Worm (Caenorhabditis elegans) whole organism, L1 larva: Measurements from ENCODE around the gene dmd-5.

ENCODE experiments used
- C04F5.9 ChIP-seq: sonication (generic microtip); optimal IDR thresholded peaks from 2 replicates; lab custom pipeline; 2016; ENCODE audit warnings: missing genetic modification characterization, missing compliant biosample characterization
- C16A3.4 ChIP-seq: fragments of 150-350 bp; optimal IDR thresholded peaks from 2 replicates; lab custom pipeline; 2014; ENCODE audit warnings: missing biosample characterization, missing genetic modification characterization
- C34B4.2 ChIP-seq: sonication (generic microtip); optimal IDR thresholded peaks from 2 replicates; lab custom pipeline; 2017; ENCODE audit warnings: mild to moderate bottlenecking, missing genetic modification characterization, missing compliant biosample characterization
- F16B12.6 ChIP-seq: fragments of 150-350 bp; optimal IDR thresholded peaks from 2 replicates; lab custom pipeline; 2014; ENCODE audit warnings: missing biosample characterization, missing genetic modification characterization
- aha-1 ChIP-seq: fragments of 150-350 bp; optimal IDR thresholded peaks from 2 replicates; lab custom pipeline; 2014; ENCODE audit warnings: missing biosample characterization, missing genetic modification characterization
- aly-2 ChIP-seq: fragments of 150-350 bp; optimal IDR thresholded peaks from 2 replicates; lab custom pipeline; 2014; ENCODE audit warnings: missing biosample characterization, missing genetic modification characterization
- ceh-63 ChIP-seq: fragments of 200-800 bp; sonication (Bioruptor generic); optimal IDR thresholded peaks from 2 replicates; lab custom pipeline; 2018; ENCODE audit warnings: mild to moderate bottlenecking, missing genetic modification characterization, missing compliant biosample characterization
- ceh-8 ChIP-seq: fragments of 200-800 bp; sonication (Bioruptor generic); optimal IDR thresholded peaks from 2 replicates; lab custom pipeline; 2018; ENCODE audit warnings: mild to moderate bottlenecking, missing genetic modification characterization, moderate library complexity, missing compliant biosample characterization
- ceh-82 ChIP-seq, 3 experiments: fragments of 150-350 bp in 1 of 3; sonication (generic microtip) in 2 of 3; optimal IDR thresholded peaks; 2 replicates each; lab custom pipeline; 2014 to 2017; ENCODE audit warnings: missing biosample characterization in 3 of 3, missing genetic modification characterization in 3 of 3
- ceh-88 ChIP-seq: fragments of 200-800 bp; sonication (Bioruptor generic); IDR thresholded peaks from 2 replicates; pipeline ENCODE4 v1.3.6; 2022; ENCODE audit warnings: missing genetic modification characterization, missing compliant biosample characterization
- ceh-90 ChIP-seq: sonication (generic microtip); optimal IDR thresholded peaks from 2 replicates; lab custom pipeline; 2016; ENCODE audit warnings: missing genetic modification characterization, missing compliant biosample characterization
- dsc-1 ChIP-seq: sonication (generic microtip); optimal IDR thresholded peaks from 2 replicates; lab custom pipeline; 2016; ENCODE audit warnings: mild to moderate bottlenecking, missing genetic modification characterization, missing compliant biosample characterization
- efl-1 ChIP-seq, 4 experiments: fragments of 150-350 bp; optimal IDR thresholded peaks in 3 of 4; peaks in 1 of 4; 1 replicate in 1 of 4; 2 replicates in 3 of 4; lab custom pipeline; 2014; ENCODE audit warnings: missing biosample characterization in 2 of 4, missing genetic modification characterization in 2 of 4, missing genetic modification reagents in 2 of 4
- efl-3 ChIP-seq: fragments of 200-800 bp; sonication (Bioruptor generic); optimal IDR thresholded peaks from 2 replicates; lab custom pipeline; 2018; ENCODE audit warnings: mild to moderate bottlenecking, missing genetic modification characterization, missing compliant biosample characterization
- egl-27 ChIP-seq, 2 experiments: fragments of 150-350 bp in 1 of 2; sonication (generic microtip); optimal IDR thresholded peaks; 3 replicates each; lab custom pipeline; 2017 to 2018; ENCODE audit warnings: missing biosample characterization in 2 of 2, missing genetic modification characterization in 2 of 2, missing genetic modification reagents in 2 of 2
- elt-2 ChIP-seq: sonication (generic microtip); optimal IDR thresholded peaks from 2 replicates; lab custom pipeline; 2016; ENCODE audit warnings: missing genetic modification characterization, mild to moderate bottlenecking, inconsistent platforms, missing compliant biosample characterization, missing genetic modification reagents
- elt-3 ChIP-seq, 6 experiments: fragments of 150-350 bp in 1 of 6; sonication (generic microtip); optimal IDR thresholded peaks; 2 replicates each; lab custom pipeline; 2017 to 2018; ENCODE audit warnings: missing biosample characterization in 6 of 6, missing genetic modification characterization in 6 of 6, inconsistent platforms in 1 of 6
- ets-5 ChIP-seq: fragments of 200-800 bp; sonication (Bioruptor generic); IDR thresholded peaks from 2 replicates; pipeline ENCODE4 v1.3.6; 2022; ENCODE audit warnings: missing genetic modification characterization, missing compliant biosample characterization
- fkh-10 ChIP-seq: sonication (generic microtip); optimal IDR thresholded peaks from 2 replicates; lab custom pipeline; 2017; ENCODE audit warnings: missing biosample characterization, missing genetic modification reagents, missing genetic modification characterization
- fkh-8 ChIP-seq: sonication (generic microtip); optimal IDR thresholded peaks from 2 replicates; lab custom pipeline; 2016; ENCODE audit warnings: mild to moderate bottlenecking, missing genetic modification characterization, missing compliant biosample characterization
- grh-1 ChIP-seq: fragments of 200-800 bp; sonication (Bioruptor generic); IDR thresholded peaks from 2 replicates; pipeline ENCODE4 v1.3.6; 2022; ENCODE audit warnings: missing genetic modification reagents, missing genetic modification characterization, missing compliant biosample characterization
- hlh-4 ChIP-seq: sonication (generic microtip); optimal IDR thresholded peaks from 2 replicates; lab custom pipeline; 2016; ENCODE audit warnings: mild to moderate bottlenecking, missing genetic modification characterization, missing compliant biosample characterization
- isw-1 ChIP-seq: fragments of 200-800 bp; sonication (Bioruptor generic); IDR thresholded peaks from 2 replicates; pipeline ENCODE4 v1.3.6; 2022; ENCODE audit warnings: missing genetic modification characterization, missing compliant biosample characterization
- lin-13 ChIP-seq: fragments of 150-350 bp; optimal IDR thresholded peaks from 2 replicates; lab custom pipeline; 2014; ENCODE audit warnings: missing biosample characterization, missing genetic modification reagents, missing genetic modification characterization
- lin-14 ChIP-seq: fragments of 200-800 bp; sonication (Bioruptor generic); optimal IDR thresholded peaks from 2 replicates; lab custom pipeline; 2018; ENCODE audit warnings: mild to moderate bottlenecking, missing genetic modification characterization, moderate library complexity, missing compliant biosample characterization
- lsy-2 ChIP-seq, 2 experiments: fragments of 150-350 bp; optimal IDR thresholded peaks; 2 replicates each; lab custom pipeline; 2014; ENCODE audit warnings: missing biosample characterization in 2 of 2, missing genetic modification characterization in 2 of 2
- mdl-1 ChIP-seq, 2 experiments: fragments of 150-350 bp; optimal IDR thresholded peaks; 2 replicates each; lab custom pipeline; 2014 to 2017; ENCODE audit warnings: missing biosample characterization in 2 of 2, missing genetic modification characterization in 2 of 2, inconsistent platforms in 1 of 2
- mef-2 ChIP-seq: fragments of 150-350 bp; optimal IDR thresholded peaks from 2 replicates; lab custom pipeline; 2014; ENCODE audit warnings: missing biosample characterization, missing genetic modification characterization
- mep-1 ChIP-seq: fragments of 150-350 bp; optimal IDR thresholded peaks from 2 replicates; lab custom pipeline; 2014; ENCODE audit warnings: missing biosample characterization, missing genetic modification characterization
- nhr-11 ChIP-seq: fragments of 150-350 bp; optimal IDR thresholded peaks from 2 replicates; lab custom pipeline; 2014; ENCODE audit warnings: missing biosample characterization, missing genetic modification characterization
- nhr-19 ChIP-seq: fragments of 200-800 bp; sonication (Bioruptor generic); conservative IDR thresholded peaks from 2 replicates; pipeline ENCODE4 v1.3.6; 2022; ENCODE audit warnings: missing genetic modification characterization, missing compliant biosample characterization
- nhr-20 ChIP-seq: sonication (generic microtip); optimal IDR thresholded peaks from 2 replicates; lab custom pipeline; 2016; ENCODE audit warnings: mild to moderate bottlenecking, missing genetic modification characterization, missing compliant biosample characterization
- nhr-237 ChIP-seq: fragments of 150-350 bp; optimal IDR thresholded peaks from 2 replicates; lab custom pipeline; 2014; ENCODE audit warnings: missing biosample characterization, missing genetic modification characterization
- nhr-47 ChIP-seq: sonication (generic microtip); optimal IDR thresholded peaks from 2 replicates; lab custom pipeline; 2016; ENCODE audit warnings: mild to moderate bottlenecking, missing genetic modification characterization, moderate library complexity, missing compliant biosample characterization
- nhr-71 ChIP-seq: sonication (generic microtip); optimal IDR thresholded peaks from 2 replicates; lab custom pipeline; 2016; ENCODE audit warnings: mild to moderate bottlenecking, missing genetic modification characterization, moderate library complexity, missing compliant biosample characterization
- nhr-77 ChIP-seq: fragments of 150-350 bp; optimal IDR thresholded peaks from 2 replicates; lab custom pipeline; 2014; ENCODE audit warnings: missing biosample characterization, missing genetic modification characterization
- nhr-85 ChIP-seq: sonication (generic microtip); peaks from one replicate; lab custom pipeline; 2016; ENCODE audit warnings: missing genetic modification characterization, inconsistent platforms, missing compliant biosample characterization
- nhr-90 ChIP-seq: sonication (generic microtip); optimal IDR thresholded peaks from 2 replicates; lab custom pipeline; 2016; ENCODE audit warnings: mild to moderate bottlenecking, missing genetic modification characterization, missing compliant biosample characterization; ENCODE audit not compliant: poor library complexity
- pax-3 ChIP-seq: fragments of 200-800 bp; sonication (Bioruptor generic); optimal IDR thresholded peaks from 2 replicates; lab custom pipeline; 2018; ENCODE audit warnings: mild to moderate bottlenecking, missing genetic modification characterization, moderate library complexity, missing compliant biosample characterization
- rnt-1 ChIP-seq: sonication (generic microtip); optimal IDR thresholded peaks from 2 replicates; lab custom pipeline; 2016; ENCODE audit warnings: mild to moderate bottlenecking, missing genetic modification characterization, moderate library complexity, missing compliant biosample characterization
- skn-1 ChIP-seq: fragments of 150-350 bp; optimal IDR thresholded peaks from 2 replicates; lab custom pipeline; 2014; ENCODE audit warnings: missing biosample characterization, missing genetic modification characterization
- snpc-4 ChIP-seq: fragments of 150-350 bp; optimal IDR thresholded peaks from 2 replicates; lab custom pipeline; 2014; ENCODE audit warnings: missing biosample characterization, missing genetic modification characterization
- snu-23 ChIP-seq: sonication (generic microtip); optimal IDR thresholded peaks from 2 replicates; lab custom pipeline; 2016; ENCODE audit warnings: missing genetic modification characterization, missing compliant biosample characterization
- swsn-7 ChIP-seq: sonication (generic microtip); optimal IDR thresholded peaks from 2 replicates; lab custom pipeline; 2016; ENCODE audit warnings: missing genetic modification characterization, missing compliant biosample characterization
- tlp-1 ChIP-seq: fragments of 150-350 bp; optimal IDR thresholded peaks from 2 replicates; lab custom pipeline; 2014; ENCODE audit warnings: missing biosample characterization, missing genetic modification characterization
- unc-98 ChIP-seq: fragments of 200-800 bp; sonication (Bioruptor generic); IDR thresholded peaks from 2 replicates; pipeline ENCODE4 v1.3.6; 2022; ENCODE audit warnings: missing genetic modification characterization, missing compliant biosample characterization
- vab-15 ChIP-seq: sonication (generic microtip); optimal IDR thresholded peaks from 2 replicates; lab custom pipeline; 2017; ENCODE audit warnings: missing genotype, mild to moderate bottlenecking, missing genetic modification characterization, missing compliant biosample characterization
- xbp-1 ChIP-seq: sonication (generic microtip); optimal IDR thresholded peaks from 2 replicates; lab custom pipeline; 2016; ENCODE audit warnings: missing genetic modification characterization, missing compliant biosample characterization
- zag-1 ChIP-seq: fragments of 150-350 bp; optimal IDR thresholded peaks from 2 replicates; lab custom pipeline; 2014; ENCODE audit warnings: missing biosample characterization, missing genetic modification characterization

Gene dmd-5

DNA sequence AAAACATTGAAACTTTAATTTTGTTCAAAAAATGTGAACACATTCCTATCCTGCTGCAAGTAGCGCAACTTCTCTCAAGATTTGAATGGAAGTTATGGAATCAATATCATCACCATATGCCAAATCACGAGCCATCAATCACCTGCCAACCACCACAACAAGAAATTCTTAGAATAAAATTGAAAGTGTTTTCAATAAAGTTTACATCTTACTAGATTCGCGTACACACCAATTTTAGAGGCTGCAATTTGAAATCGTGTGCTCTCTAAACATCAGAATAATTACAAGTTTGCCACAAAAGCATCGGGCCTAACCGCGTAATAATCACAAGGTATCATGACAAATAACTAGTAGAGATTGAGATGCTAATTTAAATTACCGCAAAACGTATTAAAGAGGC is 859 bp upstream of the dmd-5 start:
- TF ChIP-seq pax-3 (tag; lab: Kevin White, UChicago) = peak; percentile 62
- TF ChIP-seq nhr-71 = peak; percentile 21
- TF ChIP-seq fkh-8 (tag; lab: Kevin White, UChicago) = peak; percentile 53
- no peak for TF ChIP-seq mef-2 (tag; lab: Kevin White, UChicago)

DNA sequence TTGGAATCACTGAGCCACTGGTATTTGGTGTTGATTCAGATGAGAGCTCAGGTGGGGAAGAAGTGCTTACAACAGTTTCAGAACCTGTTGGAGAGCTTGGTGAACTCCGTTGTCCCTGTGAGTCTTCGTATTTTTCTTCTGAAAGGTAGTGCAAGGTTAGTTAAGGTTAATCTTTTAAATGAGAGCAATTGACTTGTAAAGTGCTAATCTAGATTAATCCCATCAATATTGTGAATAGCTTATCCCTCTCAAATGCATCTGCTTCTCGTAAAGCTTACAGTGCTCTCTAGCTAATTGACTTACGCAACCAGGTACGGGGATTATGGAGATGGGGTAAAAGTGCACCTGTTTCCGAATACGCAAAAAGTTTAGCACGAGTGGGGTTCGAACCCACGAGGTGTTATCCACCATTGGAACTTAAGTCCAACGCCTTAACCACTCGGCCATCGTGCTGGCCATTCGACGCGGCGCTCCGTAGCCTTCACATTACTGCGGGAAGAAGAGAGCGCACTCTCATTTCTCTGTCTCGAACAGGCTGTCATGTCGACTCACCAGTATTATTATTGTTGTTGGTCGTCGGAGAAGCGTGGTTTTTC is 1.4 kb downstream of the dmd-5 start:
- TF ChIP-seq nhr-77 = peak; percentile 19
- no peak for TF ChIP-seq zag-1 (tag; lab: Kevin White, UChicago)
- peak; percentile 59 for TF ChIP-seq nhr-19
- peak; percentile 28 for TF ChIP-seq lin-13 (GFP tag; lab: Kevin White, UChicago)
- peak in 1 of 2 experiments; percentile 50 for TF ChIP-seq mdl-1 (tag; optimal IDR thresholded peaks at IDR 0.05; lab: Kevin White, UChicago)
- TF ChIP-seq nhr-20 (tag; lab: Kevin White, UChicago) = peak; percentile 63
- TF ChIP-seq lsy-2 (tag; optimal IDR thresholded peaks at IDR 0.05; lab: Kevin White, UChicago) = peak; percentile 19 to 53
- peak; percentile 73 for TF ChIP-seq snu-23 (GFP tag; lab: Kevin White, UChicago)
- TF ChIP-seq mep-1 (tag; lab: Kevin White, UChicago) = peak; percentile 9
- 0 out of 2 replicates have a peak, but pooled peaks have one; percentile 3 for TF ChIP-seq isw-1 (GFP tag; lab: Robert Waterston, UW)
- peak; percentile 57 for TF ChIP-seq nhr-85 (tag; lab: Kevin White, UChicago)
- TF ChIP-seq elt-3 (tag; optimal IDR thresholded peaks at IDR 0.05; lab: Kevin White, UChicago) = peak in 1 of 6 experiments; percentile 13
- no peak for TF ChIP-seq fkh-10 (GFP tag; lab: Kevin White, UChicago)
- peak; percentile 50 for TF ChIP-seq nhr-90
- TF ChIP-seq ceh-82 (tag; optimal IDR thresholded peaks at IDR 0.05; lab: Kevin White, UChicago) = peak in 2 of 3 experiments; percentile 25 to 55
- TF ChIP-seq elt-2 = peak; percentile 25
- TF ChIP-seq rnt-1 (tag; lab: Kevin White, UChicago) = peak; percentile 67
- no peak for TF ChIP-seq nhr-11 (tag; lab: Kevin White, UChicago)
- no peak for TF ChIP-seq tlp-1
- peak; percentile 23 for TF ChIP-seq snpc-4
- TF ChIP-seq nhr-71 = peak; percentile 63
- peak; percentile 63 for TF ChIP-seq nhr-47 (tag; lab: Kevin White, UChicago)
- TF ChIP-seq xbp-1 (tag; lab: Kevin White, UChicago) = peak; percentile 17
- no peak for TF ChIP-seq nhr-237
- TF ChIP-seq C34B4.2 = no peak
- no peak for TF ChIP-seq grh-1
- TF ChIP-seq mef-2 (tag; lab: Kevin White, UChicago) = no peak
- TF ChIP-seq swsn-7 (tag; lab: Kevin White, UChicago) = peak; percentile 51
- TF ChIP-seq C04F5.9 (tag; lab: Kevin White, UChicago) = no peak
- no peak for TF ChIP-seq hlh-4 (tag; lab: Kevin White, UChicago)
- peak; percentile 38 to 51 for TF ChIP-seq efl-1 (optimal IDR thresholded peaks at IDR 0.05; lab: Kevin White, UChicago)
- peak; percentile 24 to 93 for TF ChIP-seq efl-1 (GFP tag; optimal IDR thresholded peaks at IDR 0.05 in 1 of 2; lab: Kevin White, UChicago)
- no peak for TF ChIP-seq egl-27 (tag; optimal IDR thresholded peaks at IDR 0.05; lab: Kevin White, UChicago)
- TF ChIP-seq dsc-1 (tag; lab: Kevin White, UChicago) = peak; percentile 10
- no peak for TF ChIP-seq ceh-90
- no peak for TF ChIP-seq ets-5
- TF ChIP-seq ceh-8 (GFP tag; lab: Kevin White, UChicago) = peak; percentile 11
- TF ChIP-seq F16B12.6 = peak; percentile 42
- TF ChIP-seq C16A3.4 (tag; lab: Kevin White, UChicago) = peak; percentile 56
- peak; percentile 42 for TF ChIP-seq lin-14 (GFP tag; lab: Kevin White, UChicago)
- no peak for TF ChIP-seq ceh-63
- TF ChIP-seq skn-1 (tag; lab: Kevin White, UChicago) = peak; percentile 20
- no peak for TF ChIP-seq ceh-88 (GFP tag; lab: Robert Waterston, UW)
- TF ChIP-seq pax-3 (tag; lab: Kevin White, UChicago) = no peak
- TF ChIP-seq vab-15 (tag; lab: Kevin White, UChicago) = no peak
- TF ChIP-seq unc-98 (GFP tag; lab: Robert Waterston, UW) = no peak
- TF ChIP-seq efl-3 (GFP tag; lab: Kevin White, UChicago) = no peak
- TF ChIP-seq aha-1 (tag; lab: Kevin White, UChicago) = no peak
- no peak for TF ChIP-seq aly-2 (tag; lab: Kevin White, UChicago)
